Worm (Caenorhabditis elegans) whole organism, young adult: ENCODE data around the gene sprr-1.
A peak's percentile ranks its signal among the peaks of the same experiment; 100 is the strongest.

Experiments
- B0019.2 ChIP-seq: fragments of 200-800 bp; sonication (Bioruptor generic); conservative IDR thresholded peaks from 2 replicates; pipeline ENCODE4 v1.3.6; 2022; ENCODE audit warnings: missing genetic modification reagents, missing genetic modification characterization, missing compliant biosample characterization
- B0261.1 ChIP-seq: sonication (generic microtip); optimal IDR thresholded peaks from 2 replicates; lab custom pipeline; 2016; ENCODE audit warnings: mild to moderate bottlenecking, missing genetic modification characterization, moderate library complexity, missing compliant biosample characterization
- C06A6.2 ChIP-seq: fragments of 200-800 bp; sonication (Bioruptor generic); conservative IDR thresholded peaks from 2 replicates; pipeline ENCODE4 v1.3.6; 2022; ENCODE audit warnings: missing genetic modification characterization, missing compliant biosample characterization
- F22D6.2 ChIP-seq: sonication (generic microtip); optimal IDR thresholded peaks from 2 replicates; lab custom pipeline; 2016; ENCODE audit warnings: mild to moderate bottlenecking, missing genetic modification characterization, missing compliant biosample characterization
- K11D2.4 ChIP-seq: fragments of 200-800 bp; sonication (Bioruptor generic); IDR thresholded peaks from 2 replicates; pipeline ENCODE4 v1.3.6; 2022; ENCODE audit warnings: missing genetic modification reagents, missing genetic modification characterization, missing compliant biosample characterization
- K12H6.12 ChIP-seq: fragments of 200-800 bp; sonication (Bioruptor generic); optimal IDR thresholded peaks from 2 replicates; lab custom pipeline; 2018; ENCODE audit warnings: mild to moderate bottlenecking, missing genetic modification characterization, missing compliant biosample characterization
- Y53F4B.3 ChIP-seq: fragments of 200-800 bp; sonication (Bioruptor generic); IDR thresholded peaks from 2 replicates; pipeline ENCODE4 v1.3.6; 2022; ENCODE audit warnings: missing genetic modification reagents, missing genetic modification characterization, missing compliant biosample characterization
- Y53G8AR.9 ChIP-seq: fragments of 200-800 bp; sonication (Bioruptor generic); conservative IDR thresholded peaks from 2 replicates; pipeline ENCODE4 v1.3.6; 2022; ENCODE audit warnings: missing genetic modification reagents, missing genetic modification characterization, missing compliant biosample characterization
- Y56A3A.18 ChIP-seq: fragments of 200-800 bp; sonication (Bioruptor generic); IDR thresholded peaks from 2 replicates; pipeline ENCODE4 v1.3.6; 2022; ENCODE audit warnings: missing genetic modification reagents, missing genetic modification characterization, missing compliant biosample characterization
- Y67H2A.10 ChIP-seq: fragments of 200-800 bp; sonication (Bioruptor generic); conservative IDR thresholded peaks from 2 replicates; pipeline ENCODE4 v1.3.6; 2022; ENCODE audit warnings: missing genetic modification reagents, missing genetic modification characterization, missing compliant biosample characterization
- ZK185.1 ChIP-seq: sonication (generic microtip); optimal IDR thresholded peaks from 2 replicates; lab custom pipeline; 2016; ENCODE audit warnings: mild to moderate bottlenecking, missing genetic modification characterization, missing compliant biosample characterization; ENCODE audit not compliant: poor library complexity, severe bottlenecking
- aptf-2 ChIP-seq: fragments of 200-800 bp; sonication (Bioruptor generic); conservative IDR thresholded peaks from 2 replicates; pipeline ENCODE4 v1.3.6; 2022; ENCODE audit warnings: missing genetic modification reagents, missing genetic modification characterization, missing compliant biosample characterization
- aptf-3 ChIP-seq: fragments of 200-800 bp; sonication (Bioruptor generic); IDR thresholded peaks from 2 replicates; pipeline ENCODE4 v1.3.6; 2022; ENCODE audit warnings: missing genetic modification characterization, missing compliant biosample characterization
- atf-7 ChIP-seq: sonication (generic microtip); optimal IDR thresholded peaks from 2 replicates; lab custom pipeline; 2017; ENCODE audit warnings: mild to moderate bottlenecking, missing genetic modification characterization, missing compliant biosample characterization
- attf-3 ChIP-seq: fragments of 200-800 bp; sonication (Bioruptor generic); conservative IDR thresholded peaks from 2 replicates; pipeline ENCODE4 v1.3.6; 2022; ENCODE audit warnings: missing genetic modification reagents, missing genetic modification characterization, missing compliant biosample characterization
- attf-5 ChIP-seq: fragments of 200-800 bp; sonication (Bioruptor generic); optimal IDR thresholded peaks from 2 replicates; lab custom pipeline; 2018; ENCODE audit warnings: mild to moderate bottlenecking, missing genetic modification characterization, missing compliant biosample characterization
- bed-1 ChIP-seq: fragments of 200-800 bp; sonication (Bioruptor generic); IDR thresholded peaks from 2 replicates; pipeline ENCODE4 v1.3.6; 2022; ENCODE audit warnings: missing genetic modification reagents, missing genetic modification characterization, missing compliant biosample characterization
- bed-2 ChIP-seq: fragments of 200-800 bp; sonication (Bioruptor generic); IDR thresholded peaks from 2 replicates; pipeline ENCODE4 v1.3.6; 2022; ENCODE audit warnings: missing genetic modification reagents, missing genetic modification characterization, missing compliant biosample characterization
- ccch-3 ChIP-seq: fragments of 200-800 bp; sonication (Bioruptor generic); optimal IDR thresholded peaks from 2 replicates; lab custom pipeline; 2018; ENCODE audit warnings: mild to moderate bottlenecking, missing genetic modification characterization, missing compliant biosample characterization
- ceh-58 ChIP-seq: fragments of 200-800 bp; sonication (Bioruptor generic); IDR thresholded peaks from 2 replicates; pipeline ENCODE4 v1.3.6; 2022; ENCODE audit warnings: missing genetic modification characterization, missing compliant biosample characterization
- chd-7 ChIP-seq: sonication (generic microtip); optimal IDR thresholded peaks from 2 replicates; lab custom pipeline; 2016; ENCODE audit warnings: mild to moderate bottlenecking, missing genetic modification characterization, moderate library complexity, missing compliant biosample characterization
- dox-1 ChIP-seq: fragments of 200-800 bp; sonication (Bioruptor generic); IDR thresholded peaks from 2 replicates; pipeline ENCODE4 v1.3.6; 2022; ENCODE audit warnings: missing genetic modification reagents, missing genetic modification characterization, missing compliant biosample characterization
- egl-18 ChIP-seq: fragments of 200-800 bp; sonication (Bioruptor generic); IDR thresholded peaks from 2 replicates; pipeline ENCODE4 v1.3.6; 2022; ENCODE audit warnings: missing genetic modification reagents, missing genetic modification characterization, missing compliant biosample characterization
- egl-44 ChIP-seq: fragments of 200-800 bp; sonication (Bioruptor generic); IDR thresholded peaks from 2 replicates; pipeline ENCODE4 v1.3.6; 2022; ENCODE audit warnings: missing genetic modification reagents, missing genetic modification characterization, missing compliant biosample characterization
- egrh-3 ChIP-seq: fragments of 200-800 bp; sonication (Bioruptor generic); IDR thresholded peaks from 2 replicates; pipeline ENCODE4 v1.3.6; 2022; ENCODE audit warnings: missing genetic modification reagents, missing genetic modification characterization, missing compliant biosample characterization
- ets-4 ChIP-seq: fragments of 200-800 bp; sonication (Bioruptor generic); optimal IDR thresholded peaks from 2 replicates; lab custom pipeline; 2018; ENCODE audit warnings: mild to moderate bottlenecking, missing genetic modification characterization, missing compliant biosample characterization
- hmg-1.2 ChIP-seq: fragments of 200-800 bp; sonication (Bioruptor generic); IDR thresholded peaks from 2 replicates; pipeline ENCODE4 v1.3.6; 2022; ENCODE audit warnings: missing genetic modification reagents, missing genetic modification characterization, missing compliant biosample characterization
- hsf-1 ChIP-seq: fragments of 200-800 bp; sonication (Bioruptor generic); IDR thresholded peaks from 2 replicates; pipeline ENCODE4 v1.3.6; 2022; ENCODE audit warnings: missing genetic modification reagents, missing genetic modification characterization, missing compliant biosample characterization
- let-607 ChIP-seq, 2 experiments: fragments of 200-800 bp in 1 of 2; sonication (Bioruptor generic) in 1 of 2; sonication (generic microtip) in 1 of 2; optimal IDR thresholded peaks; 2 replicates each; lab custom pipeline; 2016 to 2018; ENCODE audit warnings: mild to moderate bottlenecking in 2 of 2, missing compliant biosample characterization in 2 of 2, missing genetic modification characterization in 2 of 2, moderate library complexity in 2 of 2, missing genotype in 1 of 2
- lin-26 ChIP-seq: fragments of 200-800 bp; sonication (Bioruptor generic); IDR thresholded peaks from 2 replicates; pipeline ENCODE4 v1.3.6; 2022; ENCODE audit warnings: missing genetic modification reagents, missing genetic modification characterization, missing compliant biosample characterization
- lin-35 ChIP-seq, 3 experiments: fragments of 150-350 bp in 2 of 3; sonication (generic microtip) in 1 of 3; optimal IDR thresholded peaks; 2 replicates each; lab custom pipeline; 2014 to 2018; ENCODE audit warnings: missing biosample characterization in 3 of 3, missing genetic modification characterization in 3 of 3, missing genetic modification reagents in 3 of 3
- lin-54 ChIP-seq: fragments of 200-800 bp; sonication (Bioruptor generic); optimal IDR thresholded peaks from 2 replicates; lab custom pipeline; 2018; ENCODE audit warnings: mild to moderate bottlenecking, missing genetic modification characterization, missing compliant biosample characterization
- lir-1 ChIP-seq: fragments of 200-800 bp; sonication (Bioruptor generic); conservative IDR thresholded peaks from 2 replicates; pipeline ENCODE4 v1.3.6; 2022; ENCODE audit warnings: missing genetic modification reagents, missing genetic modification characterization, missing compliant biosample characterization
- lsl-1 ChIP-seq: fragments of 200-800 bp; sonication (Bioruptor generic); optimal IDR thresholded peaks from 2 replicates; lab custom pipeline; 2018; ENCODE audit warnings: mild to moderate bottlenecking, missing genetic modification characterization, moderate library complexity, missing compliant biosample characterization
- madf-10 ChIP-seq: sonication (generic microtip); optimal IDR thresholded peaks from 2 replicates; lab custom pipeline; 2016; ENCODE audit warnings: mild to moderate bottlenecking, missing genetic modification characterization, missing compliant biosample characterization
- madf-3 ChIP-seq: fragments of 200-800 bp; sonication (Bioruptor generic); IDR thresholded peaks from 2 replicates; pipeline ENCODE4 v1.3.6; 2022; ENCODE audit warnings: missing genetic modification reagents, missing genetic modification characterization, missing compliant biosample characterization
- mcd-1 ChIP-seq: fragments of 200-800 bp; sonication (Bioruptor generic); IDR thresholded peaks from 2 replicates; pipeline ENCODE4 v1.3.6; 2022; ENCODE audit warnings: missing genetic modification reagents, missing genetic modification characterization, missing compliant biosample characterization
- nhr-27 ChIP-seq: fragments of 200-800 bp; sonication (Bioruptor generic); optimal IDR thresholded peaks from 2 replicates; lab custom pipeline; 2018; ENCODE audit warnings: mild to moderate bottlenecking, missing genetic modification characterization, moderate library complexity, missing compliant biosample characterization
- nhr-80 ChIP-seq: sonication (generic microtip); optimal IDR thresholded peaks from 2 replicates; lab custom pipeline; 2016; ENCODE audit warnings: missing genetic modification characterization, missing compliant biosample characterization
- nhr-90 ChIP-seq: sonication (generic microtip); optimal IDR thresholded peaks from 2 replicates; lab custom pipeline; 2016; ENCODE audit warnings: missing genotype, mild to moderate bottlenecking, missing genetic modification characterization, missing compliant biosample characterization
- pbrm-1 ChIP-seq: fragments of 200-800 bp; sonication (Bioruptor generic); IDR thresholded peaks from 2 replicates; pipeline ENCODE4 v1.3.6; 2022; ENCODE audit warnings: missing genetic modification reagents, missing genetic modification characterization, missing compliant biosample characterization
- snpc-4 ChIP-seq, 5 experiments: fragments of 150-350 bp in 1 of 5; sonication (generic microtip) in 4 of 5; optimal IDR thresholded peaks; 2 replicates each; lab custom pipeline; 2014 to 2018; ENCODE audit warnings: missing genetic modification characterization in 5 of 5, missing biosample characterization in 3 of 5, antibody characterized with exemption in 2 of 5, mild to moderate bottlenecking in 2 of 5, missing compliant biosample characterization in 2 of 5, missing genotype in 2 of 5, moderate library complexity in 2 of 5, missing genetic modification reagents in 1 of 5
- somi-1 ChIP-seq: fragments of 200-800 bp; sonication (Bioruptor generic); optimal IDR thresholded peaks from 2 replicates; lab custom pipeline; 2018; ENCODE audit warnings: mild to moderate bottlenecking, missing genetic modification characterization, missing compliant biosample characterization
- tlf-1 ChIP-seq: fragments of 200-800 bp; sonication (Bioruptor generic); optimal IDR thresholded peaks from 2 replicates; lab custom pipeline; 2018; ENCODE audit warnings: mild to moderate bottlenecking, missing genetic modification characterization, missing compliant biosample characterization
- ztf-18 ChIP-seq: sonication (generic microtip); optimal IDR thresholded peaks from 2 replicates; lab custom pipeline; 2016; ENCODE audit warnings: missing genotype, mild to moderate bottlenecking, missing genetic modification characterization, missing compliant biosample characterization
- ztf-22 ChIP-seq: fragments of 200-800 bp; sonication (Bioruptor generic); optimal IDR thresholded peaks from 2 replicates; lab custom pipeline; 2018; ENCODE audit warnings: mild to moderate bottlenecking, missing genetic modification characterization, moderate library complexity, missing compliant biosample characterization

sprr-1 gene

ce11 chrX:15492759-15493158 is 26.7 kb downstream of the sprr-1 start (continued):
- TF ChIP-seq ets-4 (GFP tag; lab: Kevin White, UChicago) (peak; percentile 57), bed-2 (GFP tag; lab: Robert Waterston, UW) (no peak), ccch-3 (GFP tag; lab: Kevin White, UChicago) (no peak), Y53F4B.3 (GFP tag; lab: Robert Waterston, UW) (no peak), B0261.1 (tag; lab: Kevin White, UChicago) (no peak), K11D2.4 (peak; percentile 85), nhr-27 (tag; lab: Kevin White, UChicago) (no peak), hsf-1 (GFP tag; lab: Robert Waterston, UW) (0 out of 2 replicates have a peak, but pooled peaks have one; percentile 24), K12H6.12 (tag; lab: Kevin White, UChicago) (peak; percentile 83), bed-1 (GFP tag; lab: Robert Waterston, UW) (no peak), madf-3 (0 out of 2 replicates have a peak, but pooled peaks have one; percentile 50), egrh-3 (GFP tag; lab: Robert Waterston, UW) (0 out of 2 replicates have a peak, but pooled peaks have one; percentile 38), attf-3 (GFP tag; lab: Robert Waterston, UW) (0 out of 2 replicates have a peak, but pooled peaks have one; percentile 31), Y53G8AR.9 (GFP tag; lab: Robert Waterston, UW) (peak; percentile 78), atf-7 (tag; lab: Kevin White, UChicago) (peak; percentile 24), madf-10 (tag; lab: Kevin White, UChicago) (peak; percentile 63), Y67H2A.10 (GFP tag; lab: Robert Waterston, UW) (0 out of 2 replicates have a peak, but pooled peaks have one; percentile 13), dox-1 (GFP tag; lab: Robert Waterston, UW) (peak; percentile 91), ztf-18 (tag; lab: Kevin White, UChicago) (peak; percentile 95), chd-7 (peak; percentile 58), somi-1 (GFP tag; lab: Kevin White, UChicago) (peak; percentile 61), egl-18 (GFP tag; lab: Robert Waterston, UW) (0 out of 2 replicates have a peak, but pooled peaks have one; percentile 46), let-607 (tag; optimal IDR thresholded peaks at IDR 0.05; lab: Kevin White, UChicago) (peak; percentile 50 to 59), lin-54 (GFP tag; lab: Kevin White, UChicago) (peak; percentile 63), lir-1 (peak; percentile 49; the same call in 1 of the 2 replicates), attf-5 (peak; percentile 86), lsl-1 (GFP tag; lab: Kevin White, UChicago) (no peak), Y56A3A.18 (peak; percentile 77; the same call in 1 of the 2 replicates), lin-35 (GFP tag; optimal IDR thresholded peaks at IDR 0.05; lab: Kevin White, UChicago) (no peak), F22D6.2 (tag; lab: Kevin White, UChicago) (peak; percentile 35), pbrm-1 (GFP tag; lab: Robert Waterston, UW) (peak; percentile 76), B0019.2 (GFP tag; lab: Robert Waterston, UW) (no peak), nhr-80 (tag; lab: Kevin White, UChicago) (peak; percentile 89), hmg-1.2 (GFP tag; lab: Robert Waterston, UW) (peak; percentile 44; the same call in 1 of the 2 replicates), snpc-4 (GFP tag; optimal IDR thresholded peaks at IDR 0.05; lab: Kevin White, UChicago) (peak; percentile 6), snpc-4 (tag; optimal IDR thresholded peaks at IDR 0.05; lab: Kevin White, UChicago) (peak; percentile 44 to 63 (median 57)), nhr-90 (tag; lab: Kevin White, UChicago) (peak; percentile 32), aptf-2 (no peak), egl-44 (GFP tag; lab: Robert Waterston, UW) (no peak), mcd-1 (GFP tag; lab: Robert Waterston, UW) (peak; percentile 83), aptf-3 (no peak), lin-26 (GFP tag; lab: Robert Waterston, UW) (peak; percentile 58; the same call in 1 of the 2 replicates), ZK185.1 (tag; lab: Kevin White, UChicago) (peak; percentile 49), C06A6.2 (GFP tag; lab: Robert Waterston, UW) (peak; percentile 76), ztf-22 (GFP tag; lab: Kevin White, UChicago) (no peak), ceh-58 (GFP tag; lab: Robert Waterston, UW) (no peak), tlf-1 (GFP tag; lab: Kevin White, UChicago) (peak; percentile 61)
